Fruit fly (Drosophila melanogaster) whole organism, wandering third instar larva: Measurements from ENCODE around the gene kek3.

ENCODE experiments used
- Abd-B ChIP-seq: fragments of >200 bp; optimal IDR thresholded peaks from 2 replicates; lab custom pipeline; 2017; ENCODE audit warnings: missing biosample characterization, missing genetic modification characterization
- CG32264 ChIP-seq: fragments of 200-800 bp; sonication (Bioruptor generic); optimal IDR thresholded peaks from 2 replicates; lab custom pipeline; 2016; ENCODE audit warnings: missing biosample characterization, missing genetic modification characterization
- CG9705 ChIP-seq: fragments of 200-800 bp; sonication (Bioruptor generic); optimal IDR thresholded peaks from 2 replicates; lab custom pipeline; 2018; ENCODE audit warnings: missing biosample characterization, mild to moderate bottlenecking, missing genetic modification characterization
- CrebA ChIP-seq: fragments of 200-800 bp; sonication (Bioruptor generic); optimal IDR thresholded peaks from 2 replicates; lab custom pipeline; 2016; ENCODE audit warnings: missing biosample characterization, mild to moderate bottlenecking, missing genetic modification characterization, borderline replicate concordance
- Dfd ChIP-seq: fragments of >200 bp; optimal IDR thresholded peaks from 2 replicates; lab custom pipeline; 2017; ENCODE audit warnings: missing biosample characterization, missing genetic modification characterization
- Dif ChIP-seq: fragments of 200-275, 200-300 bp; sonication (Bioruptor generic); optimal IDR thresholded peaks from 2 replicates; lab custom pipeline; 2018; ENCODE audit warnings: missing biosample characterization, missing genetic modification characterization; ENCODE audit not compliant: partially characterized antibody
- GATAd ChIP-seq: sonication (Bioruptor generic); optimal IDR thresholded peaks from 2 replicates; lab custom pipeline; 2016; ENCODE audit warnings: missing biosample characterization, missing genetic modification characterization
- HLH106 ChIP-seq: fragments of 200-800 bp; optimal IDR thresholded peaks from 3 replicates; lab custom pipeline; 2019; ENCODE audit warnings: missing biosample characterization, mild to moderate bottlenecking, missing genetic modification characterization, moderate library complexity
- Hnf4 ChIP-seq: fragments of 200-800 bp; sonication (Bioruptor generic); optimal IDR thresholded peaks from 2 replicates; lab custom pipeline; 2016; ENCODE audit warnings: missing biosample characterization, mild to moderate bottlenecking, missing genetic modification characterization
- Hr78 ChIP-seq: fragments of >200 bp; optimal IDR thresholded peaks from 2 replicates; lab custom pipeline; 2017; ENCODE audit warnings: missing biosample characterization, missing genetic modification characterization
- Hr83 ChIP-seq: fragments of 200-300 bp; sonication (Bioruptor generic); optimal IDR thresholded peaks from 2 replicates; lab custom pipeline; 2016; ENCODE audit warnings: missing biosample characterization, mild to moderate bottlenecking, missing genetic modification characterization, moderate library complexity; ENCODE audit not compliant: poor library complexity, severe bottlenecking
- Mio ChIP-seq: sonication (Bioruptor generic); optimal IDR thresholded peaks from 2 replicates; lab custom pipeline; 2016; ENCODE audit warnings: missing biosample characterization, missing genetic modification characterization
- Myc ChIP-seq: fragments of >200 bp; optimal IDR thresholded peaks from 2 replicates; lab custom pipeline; 2017
- N ChIP-seq: fragments of >200 bp; optimal IDR thresholded peaks from 2 replicates; lab custom pipeline; 2018; ENCODE audit warnings: missing biosample characterization, missing external identifiers, missing genetic modification characterization
- OdsH ChIP-seq: fragments of 200-800 bp; sonication (Bioruptor generic); optimal IDR thresholded peaks from 2 replicates; lab custom pipeline; 2016; ENCODE audit warnings: missing biosample characterization, mild to moderate bottlenecking, missing genetic modification characterization
- Sp1 ChIP-seq: fragments of 200-800 bp; sonication (Bioruptor generic); optimal IDR thresholded peaks from 3 replicates; lab custom pipeline; 2019; ENCODE audit warnings: missing biosample characterization, mild to moderate bottlenecking, missing genetic modification characterization, moderate library complexity
- brk ChIP-seq: fragments of 200-800 bp; sonication (Bioruptor generic); optimal IDR thresholded peaks from 2 replicates; lab custom pipeline; 2016; ENCODE audit warnings: missing biosample characterization, mild to moderate bottlenecking, missing genetic modification characterization
- dl ChIP-seq, 2 experiments: fragments of 175-275, 200-275 bp in 1 of 2; fragments of 200-275 bp in 1 of 2; sonication (Bioruptor generic); optimal IDR thresholded peaks; lab custom pipeline; 2018; ENCODE audit warnings: mild to moderate bottlenecking in 2 of 2, missing biosample characterization in 2 of 2, missing genetic modification characterization in 2 of 2, moderate library complexity in 2 of 2; ENCODE audit not compliant: partially characterized antibody in 2 of 2, insufficient read depth in 1 of 2
- dmrt93B ChIP-seq: fragments of 200-800 bp; sonication (Bioruptor generic); optimal IDR thresholded peaks from 2 replicates; lab custom pipeline; 2018; ENCODE audit warnings: missing biosample characterization, mild to moderate bottlenecking, missing genetic modification characterization
- dsf ChIP-seq: sonication (Bioruptor generic); optimal IDR thresholded peaks from 2 replicates; lab custom pipeline; 2016; ENCODE audit warnings: missing biosample characterization, missing genetic modification characterization, borderline replicate concordance
- fru ChIP-seq: fragments of 200-800 bp; sonication (Bioruptor generic); optimal IDR thresholded peaks from 3 replicates; lab custom pipeline; 2016; ENCODE audit warnings: missing biosample characterization, mild to moderate bottlenecking, missing genetic modification characterization
- h ChIP-seq: fragments of 200-800 bp; sonication (Bioruptor generic); optimal IDR thresholded peaks from 3 replicates; lab custom pipeline; 2016; ENCODE audit warnings: missing biosample characterization, mild to moderate bottlenecking, missing genetic modification characterization
- jim ChIP-seq: fragments of 175-275, 200-325 bp; sonication (Bioruptor generic); optimal IDR thresholded peaks from 2 replicates; lab custom pipeline; 2016; ENCODE audit warnings: missing biosample characterization, mild to moderate bottlenecking, missing genetic modification characterization
- lola ChIP-seq: fragments of >200 bp; optimal IDR thresholded peaks from 2 replicates; lab custom pipeline; 2017; ENCODE audit warnings: missing biosample characterization, missing genetic modification characterization
- pan ChIP-seq: fragments of >200 bp; optimal IDR thresholded peaks from 2 replicates; lab custom pipeline; 2017
- psq ChIP-seq: fragments of 200-800 bp; sonication (Bioruptor generic); optimal IDR thresholded peaks from 3 replicates; lab custom pipeline; 2017; ENCODE audit warnings: missing biosample characterization, mild to moderate bottlenecking, missing genetic modification characterization, moderate library complexity
- rgr ChIP-seq: fragments of 200-800 bp; sonication (Bioruptor generic); optimal IDR thresholded peaks from 3 replicates; lab custom pipeline; 2016; ENCODE audit warnings: missing biosample characterization, mild to moderate bottlenecking, missing genetic modification characterization
- sage ChIP-seq: fragments of 200-800 bp; sonication (Bioruptor generic); optimal IDR thresholded peaks from 2 replicates; lab custom pipeline; 2016; ENCODE audit warnings: missing biosample characterization, mild to moderate bottlenecking, missing genetic modification characterization
- tai ChIP-seq: sonication (Bioruptor generic); optimal IDR thresholded peaks from 2 replicates; lab custom pipeline; 2016; ENCODE audit warnings: missing biosample characterization, missing genetic modification characterization
- usp ChIP-seq: fragments of >200 bp; optimal IDR thresholded peaks from 2 replicates; lab custom pipeline; 2017; ENCODE audit warnings: missing biosample characterization, missing genetic modification characterization
- woc ChIP-seq: sonication (Bioruptor generic); optimal IDR thresholded peaks from 2 replicates; lab custom pipeline; 2016; ENCODE audit warnings: missing biosample characterization, mild to moderate bottlenecking, missing genetic modification characterization

Gene kek3

DNA sequence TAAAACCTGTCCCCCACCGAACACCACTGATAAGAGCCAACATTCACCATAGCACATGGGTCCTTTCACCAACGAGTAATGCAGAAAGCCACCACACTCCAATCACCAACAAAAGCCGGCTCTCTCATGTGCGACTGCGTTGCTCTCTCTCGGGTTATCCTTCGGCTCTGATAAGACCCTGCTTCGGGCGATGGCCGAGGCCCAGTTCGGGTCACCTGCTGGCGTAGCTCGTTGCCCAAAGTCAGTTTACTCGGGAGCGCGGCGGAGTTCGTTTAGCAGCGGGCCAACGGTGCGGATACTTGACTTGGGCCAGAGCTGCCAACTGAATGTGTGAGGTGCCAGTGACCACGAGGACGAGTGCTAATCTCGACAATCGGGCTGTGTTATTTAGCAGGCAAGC lies at the start of gene kek3:
Gene kek3 (plus strand): TSS at position 244 of the 400 bp plus-strand sequence.
- TF ChIP-seq rgr (GFP tag; lab: Kevin White, UChicago) (no peak), woc (GFP tag; lab: Kevin White, UChicago) (no peak), CrebA (GFP tag; lab: Kevin White, UChicago) (no peak), OdsH (GFP tag; lab: Kevin White, UChicago) (no peak), psq (GFP tag; lab: Kevin White, UChicago) (no peak), Sp1 (GFP tag; lab: Kevin White, UChicago) (no peak), sage (no peak)

DNA sequence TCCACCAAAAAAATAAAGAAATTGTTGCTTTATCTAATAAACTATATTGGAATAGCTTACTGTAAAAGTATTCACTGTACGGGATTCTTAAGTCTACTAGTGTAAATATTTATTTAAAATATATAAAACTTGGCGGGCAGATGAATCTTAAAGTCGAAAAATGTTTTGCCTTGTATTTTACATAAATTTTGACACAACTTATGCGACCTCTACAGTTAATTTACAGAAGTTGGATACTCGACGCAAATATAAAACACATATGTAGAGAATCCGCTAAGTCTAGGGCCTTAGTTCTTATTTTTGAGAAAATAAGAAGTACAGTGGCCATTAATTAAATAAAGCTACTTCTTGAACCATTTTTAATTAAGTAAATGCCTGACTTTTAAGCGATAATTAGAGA lies 48.0 kb upstream of the kek3 start:
- TF ChIP-seq OdsH (GFP tag; lab: Kevin White, UChicago): no peak
- TF ChIP-seq CG32264 (GFP tag; lab: Kevin White, UChicago): no peak
- TF ChIP-seq rgr (GFP tag; lab: Kevin White, UChicago): no peak
- TF ChIP-seq Abd-B (GFP tag; lab: Kevin White, UChicago): no peak
- TF ChIP-seq, all 38 proteins: peak for 0

DNA sequence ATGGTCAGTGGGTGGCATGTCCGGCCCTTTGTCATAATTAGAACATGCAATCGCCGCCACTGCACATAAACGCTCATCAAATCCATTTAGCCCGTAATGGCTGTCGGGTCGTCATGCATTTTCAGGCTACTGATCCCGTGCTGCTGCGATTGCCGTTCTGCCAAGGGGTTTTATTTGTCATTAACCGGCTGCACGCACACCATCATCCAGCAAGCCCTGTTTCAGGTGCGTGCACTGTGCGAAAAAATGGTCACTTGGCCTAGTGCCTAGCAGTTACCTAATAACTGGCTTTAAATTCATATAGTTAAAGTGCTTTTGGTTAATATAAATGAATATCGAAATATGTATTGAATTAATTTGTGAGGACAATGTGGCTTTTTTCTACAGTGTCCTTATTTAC lies 15.1 kb upstream of the kek3 start:
- no peak for TF ChIP-seq psq (GFP tag; lab: Kevin White, UChicago)
- no peak for TF ChIP-seq usp
- TF ChIP-seq GATAd (GFP tag; lab: Kevin White, UChicago): no peak
- TF ChIP-seq pan (lab: Kevin White, UChicago): no peak
- TF ChIP-seq CG9705 (GFP tag; lab: Kevin White, UChicago): no peak
- no peak for TF ChIP-seq Myc (lab: Kevin White, UChicago)
- TF ChIP-seq jim (GFP tag; lab: Kevin White, UChicago): no peak
- TF ChIP-seq sage: no peak
- TF ChIP-seq dl (GFP tag; optimal IDR thresholded peaks at IDR 0.05; lab: Kevin White, UChicago; ENCODE audit: insufficient read depth in 1 of 2, partially characterized antibody in 2 of 2): no peak
- no peak for TF ChIP-seq Hnf4 (GFP tag; lab: Kevin White, UChicago)
- no peak for TF ChIP-seq tai (GFP tag; lab: Kevin White, UChicago)
- no peak for TF ChIP-seq dsf (GFP tag; lab: Kevin White, UChicago)
- no peak for TF ChIP-seq Dif (GFP tag; lab: Kevin White, UChicago)
- TF ChIP-seq N (GFP tag; lab: Kevin White, UChicago): no peak
- TF ChIP-seq woc (GFP tag; lab: Kevin White, UChicago): no peak
- no peak for TF ChIP-seq brk
- no peak for TF ChIP-seq Hr78 (GFP tag; lab: Kevin White, UChicago)
- no peak for TF ChIP-seq CG32264 (GFP tag; lab: Kevin White, UChicago)
- no peak for TF ChIP-seq Abd-B (GFP tag; lab: Kevin White, UChicago)

DNA sequence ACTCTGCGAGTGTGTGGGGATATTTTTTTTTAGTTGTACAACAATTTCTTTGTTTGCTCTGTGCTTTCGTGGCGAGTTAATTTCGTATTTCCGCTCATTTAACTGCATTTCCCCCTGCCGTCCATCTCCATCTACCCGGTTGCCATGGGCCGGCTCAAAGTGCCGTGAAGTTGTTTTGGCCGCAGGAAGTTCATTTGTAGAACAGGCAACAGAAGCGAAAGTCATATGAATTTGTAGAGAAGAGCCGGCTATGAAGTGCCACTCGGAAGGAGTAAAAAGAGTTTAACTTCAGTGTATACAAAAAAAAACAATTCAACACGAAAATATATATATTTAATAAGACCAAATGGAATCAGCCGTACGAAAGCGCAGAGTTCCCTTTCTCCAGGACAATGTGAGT lies 5.3 kb upstream of the kek3 start, which contains the start of gene Skadu:
Gene Skadu (plus strand): TSS at position 301 of the 400 bp plus-strand sequence.
- no peak for TF ChIP-seq fru (GFP tag; lab: Kevin White, UChicago)
- TF ChIP-seq Dfd (GFP tag; lab: Kevin White, UChicago): no peak
- TF ChIP-seq brk: no peak
- TF ChIP-seq Mio (GFP tag; lab: Kevin White, UChicago): no peak

DNA sequence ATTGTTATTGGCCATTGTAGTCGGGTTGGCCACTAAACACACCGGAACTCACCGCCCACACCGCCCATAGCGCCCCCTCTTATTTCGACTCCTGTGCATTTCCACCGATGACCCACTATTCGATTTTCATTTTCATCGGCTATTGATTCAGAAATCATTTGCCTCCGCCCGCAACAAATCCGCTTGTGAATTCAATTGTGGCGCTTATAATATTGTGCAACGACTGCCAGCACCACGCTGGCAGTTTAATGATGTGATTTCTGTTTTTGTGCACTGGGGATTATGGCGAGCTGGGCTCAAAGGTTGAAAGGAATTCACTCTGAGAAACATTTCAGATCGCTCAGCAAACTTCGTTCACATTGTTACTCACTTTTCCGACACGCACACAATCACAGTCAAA lies 2.5 kb upstream of the kek3 start, which contains the start of gene CG15256:
Gene CG15256 (plus strand): TSS at position 301 of the 400 bp plus-strand sequence.
- no peak for TF ChIP-seq GATAd (GFP tag; lab: Kevin White, UChicago)
- TF ChIP-seq Myc (lab: Kevin White, UChicago): no peak

DNA sequence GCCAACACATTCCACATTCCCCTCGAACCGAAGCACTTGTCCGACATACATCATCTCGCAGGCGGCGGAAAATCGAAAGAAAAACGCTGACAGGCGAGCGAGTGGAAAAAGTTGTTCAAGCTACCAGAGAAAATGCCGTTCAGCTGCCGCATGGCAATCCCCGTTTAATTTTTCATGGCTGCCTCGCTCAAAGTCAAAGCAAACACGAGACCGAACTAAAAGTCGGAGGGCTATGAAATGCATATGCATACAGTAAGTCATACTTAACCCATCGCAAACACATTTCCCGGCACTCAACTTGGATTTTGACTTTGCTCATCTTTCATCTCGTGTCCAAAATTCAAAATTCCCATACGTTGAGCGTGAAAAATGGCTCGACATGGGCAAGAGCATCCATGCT lies 3.2 kb downstream of the kek3 start:
- no peak for TF ChIP-seq dmrt93B (GFP tag; lab: Kevin White, UChicago)
- TF ChIP-seq Hr83 (GFP tag; lab: Kevin White, UChicago): no peak
- no peak for TF ChIP-seq Dfd (GFP tag; lab: Kevin White, UChicago)
- no peak for TF ChIP-seq lola (GFP tag; lab: Kevin White, UChicago)
- TF ChIP-seq dsf (GFP tag; lab: Kevin White, UChicago): no peak
- TF ChIP-seq jim (GFP tag; lab: Kevin White, UChicago): no peak
- TF ChIP-seq CG32264 (GFP tag; lab: Kevin White, UChicago): no peak
- TF ChIP-seq h (GFP tag; lab: Kevin White, UChicago): no peak
- TF ChIP-seq fru (GFP tag; lab: Kevin White, UChicago): no peak
- TF ChIP-seq HLH106 (tag; lab: Kevin White, UChicago): no peak
- TF ChIP-seq Hnf4 (GFP tag; lab: Kevin White, UChicago): no peak
- TF ChIP-seq dl (GFP tag; optimal IDR thresholded peaks at IDR 0.05; lab: Kevin White, UChicago; ENCODE audit: insufficient read depth in 1 of 2, partially characterized antibody in 2 of 2): no peak
